Fruit fly (Drosophila melanogaster): Measurements from ENCODE around the gene ND-B14.5B.

ND-B14.5B gene

dm6 chr2L:3145470-3145869, at the start of gene ND-B14.5B:
TSS of gene ND-B14.5B (minus strand) at chr2L:3145848.
- TF ChIP-seq CrebA (GFP tag; optimal IDR thresholded peaks at IDR 0.05; ENCODE audit: borderline replicate concordance) (peak; percentile 30), Abd-B (GFP tag; optimal IDR thresholded peaks at IDR 0.05) (no peak), Mio (GFP tag; optimal IDR thresholded peaks at IDR 0.05) (no peak)

- TF ChIP-seq Hr78 (GFP tag; optimal IDR thresholded peaks at IDR 0.05): no peak
- TF ChIP-seq dmrt93B (GFP tag; optimal IDR thresholded peaks at IDR 0.05): no peak
- no peak for TF ChIP-seq brk (GFP tag; optimal IDR thresholded peaks at IDR 0.05)
- TF ChIP-seq foxo (GFP tag; optimal IDR thresholded peaks at IDR 0.05): peak in 1 of 2 experiments; percentile 14
- TF ChIP-seq rgr (GFP tag; optimal IDR thresholded peaks at IDR 0.05): peak; percentile 1
Observed at dm6 chr2L:3188875-3189274, 43.2 kb upstream of the ND-B14.5B start.

DNA sequence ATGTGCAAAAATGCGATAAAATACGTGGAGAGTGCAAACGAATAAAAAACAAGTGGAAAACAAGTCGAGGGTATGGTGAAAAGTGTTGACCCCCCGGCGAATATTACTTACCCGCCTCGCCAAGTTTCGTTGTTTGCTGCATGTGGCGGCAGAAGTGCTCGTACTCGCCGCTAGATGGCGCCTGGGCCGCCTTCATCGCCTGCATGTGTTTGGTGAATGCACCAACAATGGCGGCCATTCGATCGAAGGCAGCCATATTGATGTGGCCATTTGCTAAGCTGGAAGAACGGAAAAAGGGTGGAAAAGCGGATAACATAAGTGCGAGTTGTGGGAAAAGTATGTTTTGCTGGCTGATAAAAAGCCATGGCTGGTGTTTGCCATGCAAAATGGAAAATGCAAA, 37.6 kb upstream of the ND-B14.5B start:
- no peak for TF ChIP-seq lola (GFP tag; optimal IDR thresholded peaks at IDR 0.05)
- no peak for TF ChIP-seq CG9705 (GFP tag; optimal IDR thresholded peaks at IDR 0.05)
- TF ChIP-seq jim (GFP tag; optimal IDR thresholded peaks at IDR 0.05): no peak
- TF ChIP-seq Sp1 (GFP tag; optimal IDR thresholded peaks at IDR 0.05): no peak
- no peak for TF ChIP-seq sage (GFP tag; optimal IDR thresholded peaks at IDR 0.05)
- TF ChIP-seq dsf (GFP tag; optimal IDR thresholded peaks at IDR 0.05; ENCODE audit: borderline replicate concordance): no peak
- no peak for TF ChIP-seq fru (GFP tag; optimal IDR thresholded peaks at IDR 0.05)
- TF ChIP-seq GATAd (GFP tag; optimal IDR thresholded peaks at IDR 0.05): no peak
- TF ChIP-seq Dfd (GFP tag; optimal IDR thresholded peaks at IDR 0.05): no peak
- TF ChIP-seq foxo (GFP tag; optimal IDR thresholded peaks at IDR 0.05): no peak
- no peak for TF ChIP-seq CrebA (GFP tag; optimal IDR thresholded peaks at IDR 0.05; ENCODE audit: borderline replicate concordance)
- no peak for TF ChIP-seq Hr78 (GFP tag; optimal IDR thresholded peaks at IDR 0.05)
- no peak for TF ChIP-seq dmrt93B (GFP tag; optimal IDR thresholded peaks at IDR 0.05)
- no peak for TF ChIP-seq Abd-B (GFP tag; optimal IDR thresholded peaks at IDR 0.05)
- TF ChIP-seq Hnf4 (GFP tag; optimal IDR thresholded peaks at IDR 0.05): no peak
- TF ChIP-seq Mio (GFP tag; optimal IDR thresholded peaks at IDR 0.05): no peak

DNA sequence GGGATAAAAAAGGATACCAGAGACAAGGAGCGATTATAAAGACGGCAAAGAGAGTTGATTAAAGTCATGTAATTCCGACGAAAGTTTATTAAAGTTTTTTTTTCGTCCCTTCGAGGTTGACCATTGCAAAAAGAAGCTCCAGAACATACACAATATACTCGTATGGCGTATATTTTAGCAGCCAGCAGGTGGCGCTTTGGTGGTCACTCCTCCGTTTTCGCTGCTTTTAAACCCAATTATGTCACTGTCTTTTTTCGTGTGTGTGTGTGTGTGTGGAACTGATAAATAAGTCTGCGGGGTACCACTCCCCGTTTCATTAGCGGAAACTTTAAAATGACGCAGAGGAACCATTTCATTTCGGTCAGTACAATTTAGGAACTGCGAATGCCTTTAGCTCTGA, 34.0 kb upstream of the ND-B14.5B start:
- TF ChIP-seq Abd-B (GFP tag; optimal IDR thresholded peaks at IDR 0.05): no peak
- no peak for TF ChIP-seq lola (GFP tag; optimal IDR thresholded peaks at IDR 0.05)
- TF ChIP-seq Dfd (GFP tag; optimal IDR thresholded peaks at IDR 0.05): no peak
- TF ChIP-seq HLH106 (tag; optimal IDR thresholded peaks at IDR 0.05): no peak
- TF ChIP-seq Myc (optimal IDR thresholded peaks at IDR 0.05): no peak
- no peak for TF ChIP-seq OdsH (GFP tag; optimal IDR thresholded peaks at IDR 0.05)
- TF ChIP-seq h (GFP tag; optimal IDR thresholded peaks at IDR 0.05): no peak
- TF ChIP-seq woc (GFP tag; optimal IDR thresholded peaks at IDR 0.05): no peak
- TF ChIP-seq Mio (GFP tag; optimal IDR thresholded peaks at IDR 0.05): no peak
- TF ChIP-seq brk (GFP tag; optimal IDR thresholded peaks at IDR 0.05): no peak
- TF ChIP-seq br (GFP tag; optimal IDR thresholded peaks at IDR 0.05): no peak
- TF ChIP-seq rgr (GFP tag; optimal IDR thresholded peaks at IDR 0.05): no peak
- no peak for TF ChIP-seq Rel (GFP tag; optimal IDR thresholded peaks at IDR 0.05)
- no peak for TF ChIP-seq Rel (tag; optimal IDR thresholded peaks at IDR 0.05)
- no peak for TF ChIP-seq Dif (GFP tag; optimal IDR thresholded peaks at IDR 0.05; ENCODE audit: partially characterized antibody)
- no peak for TF ChIP-seq CrebA (GFP tag; optimal IDR thresholded peaks at IDR 0.05; ENCODE audit: borderline replicate concordance)
- no peak for TF ChIP-seq CG32264 (GFP tag; optimal IDR thresholded peaks at IDR 0.05)

dm6 chr2L:3173740-3174139, 28.1 kb upstream of the ND-B14.5B start, which contains the start of the genes CG31698 and CG15404:
TSS of gene CG31698 (minus strand) at chr2L:3173840.
TSS of gene CG15404 (plus strand) at chr2L:3173972.
- no peak for TF ChIP-seq Hnf4 (GFP tag; optimal IDR thresholded peaks at IDR 0.05)
- no peak for TF ChIP-seq jim (GFP tag; optimal IDR thresholded peaks at IDR 0.05)
- TF ChIP-seq psq (GFP tag; optimal IDR thresholded peaks at IDR 0.05): no peak
- no peak for TF ChIP-seq lola (GFP tag; optimal IDR thresholded peaks at IDR 0.05)
- TF ChIP-seq HLH106 (tag; optimal IDR thresholded peaks at IDR 0.05): no peak

dm6 chr2L:3172745-3173271, 27.2 kb upstream of the ND-B14.5B start:
- TF ChIP-seq Mio (GFP tag; optimal IDR thresholded peaks at IDR 0.05) (no peak), foxo (GFP tag; optimal IDR thresholded peaks at IDR 0.05) (peak in 1 of 2 experiments; percentile 33), Hnf4 (GFP tag; optimal IDR thresholded peaks at IDR 0.05) (peak; percentile 45), CG32264 (GFP tag; optimal IDR thresholded peaks at IDR 0.05) (no peak), Hr83 (GFP tag; optimal IDR thresholded peaks at IDR 0.05; ENCODE audit: poor library complexity, severe bottlenecking) (no peak), Dfd (GFP tag; optimal IDR thresholded peaks at IDR 0.05) (no peak), dsf (GFP tag; optimal IDR thresholded peaks at IDR 0.05; ENCODE audit: borderline replicate concordance) (no peak), ey (GFP tag; optimal IDR thresholded peaks at IDR 0.05) (no peak), br (GFP tag; optimal IDR thresholded peaks at IDR 0.05) (peak; percentile 30), h (GFP tag; optimal IDR thresholded peaks at IDR 0.05) (peak; percentile 45), tai (GFP tag; optimal IDR thresholded peaks at IDR 0.05) (peak; percentile 55), fru (GFP tag; optimal IDR thresholded peaks at IDR 0.05) (peak; percentile 23), Vsx2 (GFP tag; optimal IDR thresholded peaks at IDR 0.05; ENCODE audit: partially characterized antibody) (no peak), sv (GFP tag; optimal IDR thresholded peaks at IDR 0.05) (no peak), Dif (GFP tag; optimal IDR thresholded peaks at IDR 0.05; ENCODE audit: partially characterized antibody) (no peak), rgr (GFP tag; optimal IDR thresholded peaks at IDR 0.05) (peak; percentile 2), CG9705 (GFP tag; optimal IDR thresholded peaks at IDR 0.05) (no peak), dl (GFP tag; optimal IDR thresholded peaks at IDR 0.05; ENCODE audit: insufficient read depth in 1 of 2, partially characterized antibody in 2 of 2) (no peak), HLH106 (tag; optimal IDR thresholded peaks at IDR 0.05) (no peak), lola (GFP tag; optimal IDR thresholded peaks at IDR 0.05) (no peak), Rel (GFP tag; optimal IDR thresholded peaks at IDR 0.05) (peak; percentile 53), Rel (tag; optimal IDR thresholded peaks at IDR 0.05) (no peak), Hr78 (GFP tag; optimal IDR thresholded peaks at IDR 0.05) (no peak), Jra (GFP tag; optimal IDR thresholded peaks at IDR 0.05) (no peak)
